Fruit fly (Drosophila melanogaster) whole organism, embryonic: ENCODE data around the gene Gclc.

Experiments used
- BEAF-32 ChIP-seq: fragments of 200-800 bp; sonication (Bioruptor generic); optimal IDR thresholded peaks from 3 replicates; lab custom pipeline; 2017; ENCODE audit warnings: missing biosample characterization, missing genetic modification characterization, mild to moderate bottlenecking, moderate library complexity, missing genetic modification reagents
- Bteb2 ChIP-seq: fragments of 200-800 bp; sonication (Bioruptor generic); optimal IDR thresholded peaks from 2 replicates; lab custom pipeline; 2016; ENCODE audit warnings: missing biosample characterization, missing genetic modification characterization
- CG11093 ChIP-seq: fragments of 200-800 bp; sonication (Bioruptor generic); IDR thresholded peaks from 3 replicates; pipeline ENCODE4 v1.3.6; 2022; ENCODE audit warnings: missing biosample characterization, missing genetic modification characterization
- CG11504 ChIP-seq: fragments of 200-800 bp; sonication (Bioruptor generic); optimal IDR thresholded peaks from 3 replicates; lab custom pipeline; 2019; ENCODE audit warnings: missing biosample characterization, mild to moderate bottlenecking, missing genetic modification characterization, moderate library complexity
- CG12219 ChIP-seq: fragments of 200-800 bp; sonication (Bioruptor generic); optimal IDR thresholded peaks from 3 replicates; lab custom pipeline; 2018; ENCODE audit warnings: missing biosample characterization, mild to moderate bottlenecking, missing genetic modification characterization
- CG14014 ChIP-seq: fragments of 200-800 bp; sonication (Bioruptor generic); IDR thresholded peaks from 2 replicates; pipeline ENCODE4 v1.3.6; 2022; ENCODE audit warnings: missing biosample characterization, missing genetic modification characterization
- CG14050 ChIP-seq: fragments of 200-800 bp; sonication (Bioruptor generic); IDR thresholded peaks from 3 replicates; pipeline ENCODE4 v1.3.6; 2022; ENCODE audit warnings: missing biosample characterization, missing genetic modification characterization
- CG14710 ChIP-seq: fragments of 200-800 bp; sonication (Bioruptor generic); optimal IDR thresholded peaks from 3 replicates; lab custom pipeline; 2019; ENCODE audit warnings: missing biosample characterization, mild to moderate bottlenecking, missing genetic modification characterization, moderate library complexity
- CG1602 ChIP-seq: fragments of 200-800 bp; sonication (Bioruptor generic); optimal IDR thresholded peaks from 3 replicates; lab custom pipeline; 2016; ENCODE audit warnings: missing biosample characterization, missing genetic modification characterization
- CG17328 ChIP-seq: fragments of 200-800 bp; sonication (Bioruptor generic); IDR thresholded peaks from 2 replicates; pipeline ENCODE4 v1.3.6; 2022; ENCODE audit warnings: missing biosample characterization, missing genetic modification characterization
- CG17612 ChIP-seq: fragments of 200-800 bp; sonication (Bioruptor generic); IDR thresholded peaks from 2 replicates; pipeline ENCODE4 v1.3.6; 2022; ENCODE audit warnings: missing biosample characterization, missing genetic modification characterization
- CG1792 ChIP-seq: fragments of 200-800 bp; sonication (Bioruptor generic); optimal IDR thresholded peaks from 2 replicates; lab custom pipeline; 2016; ENCODE audit warnings: missing biosample characterization, missing genetic modification characterization
- CG18262 ChIP-seq: fragments of 200-800 bp; optimal IDR thresholded peaks from 3 replicates; lab custom pipeline; 2019; ENCODE audit warnings: missing biosample characterization, mild to moderate bottlenecking, missing genetic modification characterization, moderate library complexity
- CG2889 ChIP-seq: fragments of 200-800 bp; sonication (Bioruptor generic); IDR thresholded peaks from 3 replicates; pipeline ENCODE4 v1.3.6; 2022; ENCODE audit warnings: missing biosample characterization, missing genetic modification characterization
- CG3163 ChIP-seq: fragments of 200-800 bp; sonication (Bioruptor generic); optimal IDR thresholded peaks from 3 replicates; lab custom pipeline; 2016; ENCODE audit warnings: missing biosample characterization, missing genetic modification characterization
- CG3281 ChIP-seq: fragments of 200-800 bp; sonication (Bioruptor generic); optimal IDR thresholded peaks from 3 replicates; lab custom pipeline; 2017; ENCODE audit warnings: missing biosample characterization, mild to moderate bottlenecking, missing genetic modification characterization
- CG34376 ChIP-seq: fragments of 200-800 bp; sonication (Bioruptor generic); optimal IDR thresholded peaks from 2 replicates; lab custom pipeline; 2018; ENCODE audit warnings: missing biosample characterization, mild to moderate bottlenecking, missing genetic modification characterization
- CG4282 ChIP-seq: fragments of 200-800 bp; sonication (Bioruptor generic); optimal IDR thresholded peaks from 2 replicates; lab custom pipeline; 2016; ENCODE audit warnings: missing biosample characterization, missing genetic modification characterization
- CG5953 ChIP-seq: fragments of 200-800 bp; sonication (Bioruptor generic); IDR thresholded peaks from 2 replicates; pipeline ENCODE4 v1.3.6; 2022; ENCODE audit warnings: missing biosample characterization, missing genetic modification characterization
- CG6272 ChIP-seq: fragments of 200-800 bp; sonication (Bioruptor generic); IDR thresholded peaks from 2 replicates; pipeline ENCODE4 v1.3.6; 2022; ENCODE audit warnings: missing biosample characterization, missing genetic modification characterization
- CG6765 ChIP-seq: fragments of 200-800 bp; sonication (Bioruptor generic); optimal IDR thresholded peaks from 3 replicates; lab custom pipeline; 2017; ENCODE audit warnings: missing biosample characterization, mild to moderate bottlenecking, missing genetic modification characterization
- CG8089 ChIP-seq: fragments of 200-800 bp; sonication (Bioruptor generic); optimal IDR thresholded peaks from 3 replicates; lab custom pipeline; 2016; ENCODE audit warnings: missing biosample characterization, missing genetic modification characterization
- Dp ChIP-seq: fragments of 200-800 bp; sonication (Bioruptor generic); optimal IDR thresholded peaks from 2 replicates; lab custom pipeline; 2018; ENCODE audit warnings: missing biosample characterization, mild to moderate bottlenecking, missing genetic modification characterization, moderate library complexity
- HmgZ ChIP-seq: fragments of 200-800 bp; sonication (Bioruptor generic); optimal IDR thresholded peaks from 2 replicates; lab custom pipeline; 2018; ENCODE audit warnings: missing biosample characterization, mild to moderate bottlenecking, missing genetic modification characterization
- Hmx ChIP-seq: fragments of 200-800 bp; sonication (Bioruptor generic); optimal IDR thresholded peaks from 2 replicates; lab custom pipeline; 2016; ENCODE audit warnings: missing biosample characterization, missing genetic modification characterization
- Hr39 ChIP-seq: fragments of >200 bp; optimal IDR thresholded peaks from 2 replicates; lab custom pipeline; 2017
- Myb ChIP-seq: fragments of 200-800 bp; sonication (Bioruptor generic); optimal IDR thresholded peaks from 2 replicates; lab custom pipeline; 2016; ENCODE audit warnings: missing biosample characterization, missing genetic modification characterization
- NC2α ChIP-seq: fragments of 200-800 bp; sonication (Bioruptor generic); optimal IDR thresholded peaks from 2 replicates; lab custom pipeline; 2016; ENCODE audit warnings: missing biosample characterization, missing genetic modification characterization
- Rx ChIP-seq: fragments of 200-800 bp; sonication (Bioruptor generic); IDR thresholded peaks from 2 replicates; pipeline ENCODE4 v1.3.6; 2022; ENCODE audit warnings: missing biosample characterization, missing genetic modification characterization
- Side ChIP-seq: fragments of 200-800 bp; sonication (Bioruptor generic); optimal IDR thresholded peaks from 2 replicates; lab custom pipeline; 2016; ENCODE audit warnings: missing biosample characterization, missing genetic modification characterization
- YL-1 ChIP-seq: fragments of 200-800 bp; sonication (Bioruptor generic); optimal IDR thresholded peaks from 3 replicates; lab custom pipeline; 2017; ENCODE audit warnings: missing biosample characterization, mild to moderate bottlenecking, missing genetic modification characterization
- ase ChIP-seq: fragments of 200-800 bp; sonication (Bioruptor generic); IDR thresholded peaks from 3 replicates; pipeline ENCODE4 v1.3.6; 2022; ENCODE audit warnings: missing biosample characterization, missing genetic modification characterization
- br ChIP-seq: fragments of >200 bp; optimal IDR thresholded peaks from 2 replicates; lab custom pipeline; 2017
- cas ChIP-seq: fragments of 200-800 bp; sonication (Bioruptor generic); IDR thresholded peaks from 2 replicates; pipeline ENCODE4 v1.3.6; 2022; ENCODE audit warnings: missing biosample characterization, missing genetic modification characterization
- dimm ChIP-seq: fragments of 200-800 bp; sonication (Bioruptor generic); IDR thresholded peaks from 2 replicates; pipeline ENCODE4 v1.3.6; 2022; ENCODE audit warnings: missing biosample characterization, missing genetic modification characterization
- ewg ChIP-seq: fragments of 200-800 bp; sonication (Bioruptor generic); optimal IDR thresholded peaks from 3 replicates; lab custom pipeline; 2017; ENCODE audit warnings: mild to moderate bottlenecking, missing biosample characterization, missing genetic modification reagents, missing genetic modification characterization
- fru ChIP-seq: fragments of >200 bp; optimal IDR thresholded peaks from 2 replicates; lab custom pipeline; 2017
- fu2 ChIP-seq: fragments of 200-800 bp; sonication (Bioruptor generic); optimal IDR thresholded peaks from 2 replicates; lab custom pipeline; 2016; ENCODE audit warnings: missing biosample characterization, missing genetic modification characterization
- h ChIP-seq: fragments of >200 bp; optimal IDR thresholded peaks from 2 replicates; lab custom pipeline; 2017
- jumu ChIP-seq: fragments of 200-800 bp; sonication (Bioruptor generic); optimal IDR thresholded peaks from 3 replicates; lab custom pipeline; 2016; ENCODE audit warnings: missing biosample characterization, missing genetic modification characterization
- lab ChIP-seq: fragments of 200-800 bp; sonication (Bioruptor generic); optimal IDR thresholded peaks from 3 replicates; lab custom pipeline; 2017; ENCODE audit warnings: missing biosample characterization, missing genetic modification characterization, mild to moderate bottlenecking, moderate library complexity, missing genetic modification reagents
- luna ChIP-seq: fragments of 200-800 bp; sonication (Bioruptor generic); optimal IDR thresholded peaks from 2 replicates; lab custom pipeline; 2016; ENCODE audit warnings: missing biosample characterization, missing genetic modification characterization
- nmo ChIP-seq: fragments of 200-800 bp; sonication (Bioruptor generic); optimal IDR thresholded peaks from 2 replicates; lab custom pipeline; 2018; ENCODE audit warnings: missing biosample characterization, mild to moderate bottlenecking, missing genetic modification characterization, moderate library complexity
- pan ChIP-seq, 4 experiments: fragments of >200 bp in 3 of 4; fragments of 200-800 bp in 1 of 4; sonication (Bioruptor generic) in 1 of 4; optimal IDR thresholded peaks in 3 of 4; IDR thresholded peaks in 1 of 4; 2 replicates each; pipeline versions ENCODE4 v1.3.6 to Lab custom; 2017 to 2022; ENCODE audit warnings: missing biosample characterization in 2 of 4, missing genetic modification characterization in 2 of 4, mixed read lengths in 1 of 4
- peb ChIP-seq: fragments of 200-800 bp; sonication (Bioruptor generic); IDR thresholded peaks from 2 replicates; pipeline ENCODE4 v1.3.6; 2022; ENCODE audit warnings: missing biosample characterization, missing genetic modification characterization
- pros ChIP-seq: fragments of 200-800 bp; sonication (Bioruptor generic); optimal IDR thresholded peaks from 3 replicates; lab custom pipeline; 2019; ENCODE audit warnings: missing biosample characterization, mild to moderate bottlenecking, missing genetic modification characterization, moderate library complexity
- pzg ChIP-seq: fragments of 200-800 bp; sonication (Bioruptor generic); optimal IDR thresholded peaks from 3 replicates; lab custom pipeline; 2018; ENCODE audit warnings: missing biosample characterization, mild to moderate bottlenecking, missing genetic modification characterization, moderate library complexity
- shn ChIP-seq: fragments of 200-800 bp; sonication (Bioruptor generic); optimal IDR thresholded peaks from 3 replicates; lab custom pipeline; 2016; ENCODE audit warnings: missing biosample characterization, missing genetic modification characterization
- sna ChIP-seq: fragments of 200-800 bp; sonication (Bioruptor generic); IDR thresholded peaks from 2 replicates; pipeline ENCODE4 v1.3.6; 2022; ENCODE audit warnings: missing biosample characterization, missing genetic modification characterization; ENCODE audit not compliant: partially characterized antibody
- stc ChIP-seq: fragments of 200-800 bp; sonication (Bioruptor generic); IDR thresholded peaks from 2 replicates; pipeline ENCODE4 v1.3.6; 2022; ENCODE audit warnings: missing biosample characterization, missing genetic modification characterization
- tgo ChIP-seq: fragments of 200-800 bp; sonication (Bioruptor generic); IDR thresholded peaks from 3 replicates; pipeline ENCODE4 v1.3.6; 2022; ENCODE audit warnings: missing biosample characterization, missing genetic modification characterization
- tna ChIP-seq: fragments of 200-800 bp; sonication (Bioruptor generic); IDR thresholded peaks from 2 replicates; pipeline ENCODE4 v1.3.6; 2022; ENCODE audit warnings: missing biosample characterization, missing genetic modification characterization; ENCODE audit not compliant: partially characterized antibody

Gene Gclc

DNA sequence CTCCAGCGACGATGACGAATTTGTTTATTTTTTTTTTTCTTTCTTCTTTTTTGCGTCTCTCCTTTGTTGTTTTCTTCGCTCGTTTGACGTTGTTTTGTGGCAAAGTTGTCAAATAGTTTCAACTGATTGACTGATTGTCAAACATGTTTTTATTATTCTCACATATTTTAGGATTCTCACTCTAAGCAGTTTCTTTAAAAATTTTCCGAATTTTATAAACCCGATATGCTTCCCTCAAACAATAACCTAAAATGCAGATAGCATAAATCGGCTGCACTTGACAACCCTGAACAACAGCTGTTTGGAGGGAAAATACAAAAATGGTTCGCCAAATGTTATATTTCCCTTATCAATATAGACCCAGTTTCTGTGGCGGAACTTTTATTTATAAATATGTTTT lies 27.6 kb upstream of the Gclc start, which contains the start of gene CG17982 (continued):
- peak; percentile 64 for TF ChIP-seq CG3163 (GFP tag; lab: Kevin White, UChicago)
- no peak for TF ChIP-seq pan (optimal IDR thresholded peaks at IDR 0.05; lab: Kevin White, UChicago)
- TF ChIP-seq pan (GFP tag; optimal IDR thresholded peaks at IDR 0.05 in 1 of 2, IDR thresholded peaks at IDR 0.05 in 1 of 2) = peak in 1 of 2 experiments; percentile 86
- TF ChIP-seq tna (GFP tag; lab: Robert Waterston, UW) = no peak
- TF ChIP-seq Rx (GFP tag; lab: Robert Waterston, UW) = peak; percentile 80
- peak; percentile 90 for TF ChIP-seq HmgZ
- peak; percentile 80 for TF ChIP-seq shn
- peak; percentile 82 for TF ChIP-seq CG3281
- peak; percentile 69 for TF ChIP-seq CG4282 (GFP tag; lab: Kevin White, UChicago)
- TF ChIP-seq CG17328 (GFP tag; lab: Robert Waterston, UW) = peak; percentile 83
- TF ChIP-seq Bteb2 (GFP tag; lab: Kevin White, UChicago) = peak; percentile 86
- peak; percentile 53 for TF ChIP-seq Hmx (GFP tag; lab: Kevin White, UChicago)
- peak; percentile 68 for TF ChIP-seq CG1602 (GFP tag; lab: Kevin White, UChicago)
- TF ChIP-seq YL-1 (GFP tag; lab: Kevin White, UChicago) = peak; percentile 79
- TF ChIP-seq CG12219 (GFP tag; lab: Kevin White, UChicago) = peak; percentile 71
- TF ChIP-seq CG6272 (GFP tag; lab: Robert Waterston, UW) = 0 out of 2 replicates have a peak, but pooled peaks have one; percentile 34
- TF ChIP-seq CG14710 = peak; percentile 83
- TF ChIP-seq NC2α (GFP tag; lab: Kevin White, UChicago) = peak; percentile 72
- TF ChIP-seq ase (GFP tag; lab: Robert Waterston, UW) = peak; percentile 68; the same call in 2 of the 3 replicates
- no peak for TF ChIP-seq peb (GFP tag; lab: Robert Waterston, UW)
- peak; percentile 87 for TF ChIP-seq nmo
- TF ChIP-seq BEAF-32 (GFP tag; lab: Kevin White, UChicago) = peak; percentile 32
- peak; percentile 68 for TF ChIP-seq CG17612 (GFP tag; lab: Robert Waterston, UW)
- TF ChIP-seq Myb (GFP tag; lab: Kevin White, UChicago) = peak; percentile 66
- TF ChIP-seq CG5953 = peak; percentile 59; the same call in 1 of the 2 replicates
- no peak for TF ChIP-seq dimm (GFP tag; lab: Robert Waterston, UW)
- peak; percentile 58; the same call in 1 of the 2 replicates for TF ChIP-seq cas (GFP tag; lab: Robert Waterston, UW)
- peak; percentile 72 for TF ChIP-seq CG8089 (GFP tag; lab: Kevin White, UChicago)
- peak; percentile 89 for TF ChIP-seq lab
- TF ChIP-seq jumu (GFP tag; lab: Kevin White, UChicago) = peak; percentile 77
- TF ChIP-seq br (lab: Kevin White, UChicago) = no peak
- TF ChIP-seq fru (lab: Kevin White, UChicago) = no peak
- peak; percentile 85 for TF ChIP-seq fu2 (GFP tag; lab: Kevin White, UChicago)
- TF ChIP-seq pzg = peak; percentile 47
- peak; percentile 79 for TF ChIP-seq luna
- peak; percentile 96 for TF ChIP-seq CG18262 (tag; lab: Kevin White, UChicago)
- peak; percentile 64 for TF ChIP-seq ewg (GFP tag; lab: Kevin White, UChicago)
- peak; percentile 67; the same call in 2 of the 3 replicates for TF ChIP-seq CG2889 (GFP tag; lab: Robert Waterston, UW)
- TF ChIP-seq Dp (GFP tag; lab: Kevin White, UChicago) = peak; percentile 72
- peak; percentile 83 for TF ChIP-seq tgo (GFP tag; lab: Robert Waterston, UW)
- peak; percentile 70 for TF ChIP-seq CG6765
- TF ChIP-seq CG11504 (tag; lab: Kevin White, UChicago) = no peak
- TF ChIP-seq CG34376 = peak; percentile 79
- TF ChIP-seq CG14050 (GFP tag; lab: Robert Waterston, UW) = peak; percentile 71
- TF ChIP-seq Hr39 (lab: Kevin White, UChicago) = no peak
- TF ChIP-seq h (lab: Kevin White, UChicago) = no peak
- TF ChIP-seq CG1792 = peak; percentile 63
- peak; percentile 74 for TF ChIP-seq stc (GFP tag; lab: Robert Waterston, UW)
- TF ChIP-seq Side (GFP tag; lab: Kevin White, UChicago) = peak; percentile 88
- peak; percentile 44; the same call in 1 of the 3 replicates for TF ChIP-seq CG11093
- TF ChIP-seq sna (GFP tag; lab: Robert Waterston, UW) = no peak
- TF ChIP-seq pros = peak; percentile 3
- peak; percentile 84 for TF ChIP-seq CG14014 (GFP tag; lab: Robert Waterston, UW)
